Fruit fly (Drosophila melanogaster) whole organism, embryonic: Measurements from ENCODE around the gene wuho.
A peak's percentile ranks its signal among the peaks of the same experiment; 100 is the strongest.

Source experiments
- Atf-2 ChIP-seq: fragments of 200-800 bp; sonication (Bioruptor generic); optimal IDR thresholded peaks from 2 replicates; lab custom pipeline; 2016; ENCODE audit warnings: missing biosample characterization, missing genetic modification characterization
- Awh ChIP-seq: fragments of 200-800 bp; sonication (Bioruptor generic); IDR thresholded peaks from 2 replicates; pipeline ENCODE4, ENCODE4 v1.3.6; 2022; ENCODE audit warnings: missing biosample characterization, missing genetic modification characterization
- Bdp1 ChIP-seq: fragments of 200-800 bp; sonication (Bioruptor generic); optimal IDR thresholded peaks from 3 replicates; lab custom pipeline; 2016; ENCODE audit warnings: missing biosample characterization, missing genetic modification characterization
- CG10147 ChIP-seq: fragments of 200-800 bp; sonication (Bioruptor generic); optimal IDR thresholded peaks from 2 replicates; lab custom pipeline; 2019; ENCODE audit warnings: missing biosample characterization, mild to moderate bottlenecking, missing genetic modification characterization, moderate library complexity
- CG11398 ChIP-seq: fragments of 200-800 bp; sonication (Bioruptor generic); optimal IDR thresholded peaks from 2 replicates; lab custom pipeline; 2016; ENCODE audit warnings: missing biosample characterization, missing genetic modification characterization
- CG12104 ChIP-seq: fragments of 200-800 bp; sonication (Bioruptor generic); optimal IDR thresholded peaks from 3 replicates; lab custom pipeline; 2016; ENCODE audit warnings: missing biosample characterization, missing genetic modification characterization
- CG13624 ChIP-seq: fragments of 200-800 bp; sonication (Bioruptor generic); optimal IDR thresholded peaks from 2 replicates; lab custom pipeline; 2016; ENCODE audit warnings: missing biosample characterization, missing genetic modification characterization
- CG13894 ChIP-seq: fragments of 200-800 bp; sonication (Bioruptor generic); optimal IDR thresholded peaks from 3 replicates; lab custom pipeline; 2018; ENCODE audit warnings: missing biosample characterization, mild to moderate bottlenecking, missing genetic modification characterization, moderate library complexity
- CG18262 ChIP-seq: fragments of 200-800 bp; optimal IDR thresholded peaks from 3 replicates; lab custom pipeline; 2019; ENCODE audit warnings: missing biosample characterization, mild to moderate bottlenecking, missing genetic modification characterization, moderate library complexity
- CG18764 ChIP-seq: fragments of 200-800 bp; sonication (Bioruptor generic); optimal IDR thresholded peaks from 3 replicates; lab custom pipeline; 2016; ENCODE audit warnings: missing biosample characterization, missing genetic modification characterization
- CG2120 ChIP-seq: fragments of 200-800 bp; sonication (Bioruptor generic); optimal IDR thresholded peaks from 3 replicates; lab custom pipeline; 2016; ENCODE audit warnings: missing biosample characterization, missing genetic modification characterization
- CG6272 ChIP-seq: fragments of 200-800 bp; sonication (Bioruptor generic); IDR thresholded peaks from 2 replicates; pipeline ENCODE4 v1.3.6; 2022; ENCODE audit warnings: missing biosample characterization, missing genetic modification characterization
- CG6813 ChIP-seq: fragments of 200-800 bp; sonication (Bioruptor generic); optimal IDR thresholded peaks from 2 replicates; lab custom pipeline; 2017; ENCODE audit warnings: missing biosample characterization, missing genetic modification characterization, mild to moderate bottlenecking, moderate library complexity, missing genetic modification reagents
- CG6854 ChIP-seq: fragments of 200-800 bp; sonication (Bioruptor generic); optimal IDR thresholded peaks from 3 replicates; lab custom pipeline; 2017; ENCODE audit warnings: missing biosample characterization, mild to moderate bottlenecking, missing genetic modification characterization
- CG8478 ChIP-seq: fragments of >200 bp; optimal IDR thresholded peaks from 2 replicates; lab custom pipeline; 2018
- CG8765 ChIP-seq: fragments of 200-800 bp; sonication (Bioruptor generic); IDR thresholded peaks from 2 replicates; pipeline ENCODE4 v1.3.6; 2022; ENCODE audit warnings: missing biosample characterization, missing genetic modification characterization
- CG8944 ChIP-seq: fragments of 200-800 bp; sonication (Bioruptor generic); optimal IDR thresholded peaks from 3 replicates; lab custom pipeline; 2016; ENCODE audit warnings: missing biosample characterization, missing genetic modification characterization
- CG9437 ChIP-seq: fragments of 200-800 bp; sonication (Bioruptor generic); optimal IDR thresholded peaks from 2 replicates; lab custom pipeline; 2018; ENCODE audit warnings: missing biosample characterization, mild to moderate bottlenecking, missing genetic modification characterization
- Dad ChIP-seq: fragments of 200-800 bp; sonication (Bioruptor generic); optimal IDR thresholded peaks from 3 replicates; lab custom pipeline; 2016; ENCODE audit warnings: missing biosample characterization, missing genetic modification characterization
- Dref ChIP-seq: fragments of 200-800 bp; sonication (Bioruptor generic); IDR thresholded peaks from 2 replicates; pipeline ENCODE4 v1.3.6; 2022; ENCODE audit warnings: missing biosample characterization, missing genetic modification characterization
- Drgx ChIP-seq: fragments of 200-800 bp; sonication (Bioruptor generic); IDR thresholded peaks from 2 replicates; pipeline ENCODE4 v1.3.6; 2022; ENCODE audit warnings: missing biosample characterization, missing genetic modification characterization
- Elba2 ChIP-seq: fragments of 200-800 bp; sonication (Bioruptor generic); optimal IDR thresholded peaks from 3 replicates; lab custom pipeline; 2016; ENCODE audit warnings: missing biosample characterization, missing genetic modification characterization
- Fer3 ChIP-seq: fragments of 200-800 bp; sonication (Bioruptor generic); optimal IDR thresholded peaks from 2 replicates; lab custom pipeline; 2018; ENCODE audit warnings: missing biosample characterization, mild to moderate bottlenecking, missing genetic modification characterization, moderate library complexity
- Lpt ChIP-seq: fragments of >200 bp; optimal IDR thresholded peaks from 2 replicates; lab custom pipeline; 2018; ENCODE audit warnings: missing biosample characterization, missing genetic modification characterization
- Max ChIP-seq: fragments of 200-800 bp; sonication (Bioruptor generic); optimal IDR thresholded peaks from 2 replicates; lab custom pipeline; 2016; ENCODE audit warnings: missing biosample characterization, mild to moderate bottlenecking, missing genetic modification characterization
- Meics ChIP-seq: fragments of 200-800 bp; sonication (Bioruptor generic); optimal IDR thresholded peaks from 2 replicates; lab custom pipeline; 2017; ENCODE audit warnings: missing biosample characterization, mild to moderate bottlenecking, missing genetic modification characterization
- NC2α ChIP-seq: fragments of 200-800 bp; sonication (Bioruptor generic); optimal IDR thresholded peaks from 2 replicates; lab custom pipeline; 2016; ENCODE audit warnings: missing biosample characterization, missing genetic modification characterization
- NfI ChIP-seq: fragments of 200-800 bp; sonication (Bioruptor generic); optimal IDR thresholded peaks from 3 replicates; lab custom pipeline; 2018; ENCODE audit warnings: missing biosample characterization, mild to moderate bottlenecking, missing genetic modification characterization, moderate library complexity
- Ravus ChIP-seq: fragments of 200-800 bp; sonication (Bioruptor generic); IDR thresholded peaks from 2 replicates; pipeline ENCODE4 v1.3.6; 2022; ENCODE audit warnings: missing biosample characterization, missing genetic modification characterization
- Tbp ChIP-seq: fragments of >200 bp; optimal IDR thresholded peaks from 2 replicates; lab custom pipeline; 2018; ENCODE audit warnings: missing biosample characterization, missing genetic modification characterization
- Xrp1 ChIP-seq: fragments of 200-800 bp; sonication (Bioruptor generic); IDR thresholded peaks from 2 replicates; pipeline ENCODE4 v1.3.6; 2022; ENCODE audit warnings: missing biosample characterization, missing genetic modification characterization
- abd-A ChIP-seq: fragments of 200-800 bp; sonication (Bioruptor generic); optimal IDR thresholded peaks from 3 replicates; lab custom pipeline; 2019; ENCODE audit warnings: missing biosample characterization, mild to moderate bottlenecking, missing genetic modification characterization, moderate library complexity
- cad ChIP-seq: fragments of >200 bp; optimal IDR thresholded peaks from 2 replicates; lab custom pipeline; 2017; ENCODE audit warnings: missing biosample characterization, missing genetic modification characterization
- chinmo ChIP-seq: fragments of 200-800 bp; sonication (Bioruptor generic); IDR thresholded peaks from 4 replicates; pipeline ENCODE4 v1.3.6; 2022; ENCODE audit warnings: missing biosample characterization, missing genetic modification characterization; ENCODE audit not compliant: partially characterized antibody
- chn ChIP-seq: fragments of 200-800 bp; sonication (Bioruptor generic); optimal IDR thresholded peaks from 2 replicates; lab custom pipeline; 2016; ENCODE audit warnings: missing biosample characterization, missing genetic modification characterization
- fru ChIP-seq: fragments of >200 bp; optimal IDR thresholded peaks from 2 replicates; lab custom pipeline; 2017
- jumu ChIP-seq: fragments of 200-800 bp; sonication (Bioruptor generic); optimal IDR thresholded peaks from 3 replicates; lab custom pipeline; 2016; ENCODE audit warnings: missing biosample characterization, missing genetic modification characterization
- ken ChIP-seq: fragments of 200-800 bp; sonication (Bioruptor generic); IDR thresholded peaks from 3 replicates; pipeline ENCODE4 v1.3.6; 2022; ENCODE audit warnings: missing biosample characterization, missing genetic modification characterization
- lola ChIP-seq, 3 experiments: fragments of >200 bp in 2 of 3; fragments of 200-800 bp in 1 of 3; sonication (Bioruptor generic) in 1 of 3; optimal IDR thresholded peaks; 2 replicates each; lab custom pipeline; 2017 to 2019; ENCODE audit warnings: missing biosample characterization in 3 of 3, missing genetic modification characterization in 3 of 3, mild to moderate bottlenecking in 1 of 3, moderate library complexity in 1 of 3
- mirr ChIP-seq: fragments of 200-800 bp; sonication (Bioruptor generic); optimal IDR thresholded peaks from 3 replicates; lab custom pipeline; 2018; ENCODE audit warnings: missing biosample characterization, mild to moderate bottlenecking, missing genetic modification characterization
- odd ChIP-seq: fragments of 200-800 bp; sonication (Bioruptor generic); optimal IDR thresholded peaks from 2 replicates; lab custom pipeline; 2017; ENCODE audit warnings: missing biosample characterization, mild to moderate bottlenecking, missing genetic modification characterization
- pan ChIP-seq, 4 experiments: fragments of >200 bp in 3 of 4; fragments of 200-800 bp in 1 of 4; sonication (Bioruptor generic) in 1 of 4; optimal IDR thresholded peaks in 3 of 4; IDR thresholded peaks in 1 of 4; 2 replicates each; pipeline versions ENCODE4 v1.3.6 to Lab custom; 2017 to 2022; ENCODE audit warnings: missing biosample characterization in 2 of 4, missing genetic modification characterization in 2 of 4, mixed read lengths in 1 of 4
- pum ChIP-seq: fragments of 200-800 bp; sonication (Bioruptor generic); optimal IDR thresholded peaks from 2 replicates; lab custom pipeline; 2016; ENCODE audit warnings: missing biosample characterization, missing genetic modification characterization
- sc ChIP-seq, 3 experiments: fragments of >200 bp in 2 of 3; fragments of 200-800 bp in 1 of 3; sonication (Bioruptor generic) in 1 of 3; optimal IDR thresholded peaks; 2 replicates in 2 of 3; 3 replicates in 1 of 3; lab custom pipeline; 2017; ENCODE audit warnings: mild to moderate bottlenecking in 1 of 3, missing biosample characterization in 1 of 3, missing genetic modification characterization in 1 of 3, missing genetic modification reagents in 1 of 3
- sima ChIP-seq: fragments of 200-800 bp; sonication (Bioruptor generic); optimal IDR thresholded peaks from 2 replicates; lab custom pipeline; 2016; ENCODE audit warnings: missing biosample characterization, missing genetic modification characterization
- sisA ChIP-seq: fragments of 200-800 bp; sonication (Bioruptor generic); IDR thresholded peaks from 2 replicates; pipeline ENCODE4 v1.3.6; 2022; ENCODE audit warnings: missing biosample characterization, missing genetic modification characterization
- sna ChIP-seq: fragments of 200-800 bp; sonication (Bioruptor generic); IDR thresholded peaks from 2 replicates; pipeline ENCODE4 v1.3.6; 2022; ENCODE audit warnings: missing biosample characterization, missing genetic modification characterization; ENCODE audit not compliant: partially characterized antibody
- tap ChIP-seq: fragments of 200-800 bp; optimal IDR thresholded peaks from 3 replicates; lab custom pipeline; 2019; ENCODE audit warnings: missing biosample characterization, mild to moderate bottlenecking, missing genetic modification characterization, moderate library complexity
- tgo ChIP-seq: fragments of 200-800 bp; sonication (Bioruptor generic); IDR thresholded peaks from 3 replicates; pipeline ENCODE4 v1.3.6; 2022; ENCODE audit warnings: missing biosample characterization, missing genetic modification characterization
- unpg ChIP-seq: fragments of 200-800 bp; sonication (Bioruptor generic); optimal IDR thresholded peaks from 3 replicates; lab custom pipeline; 2018; ENCODE audit warnings: missing biosample characterization, mild to moderate bottlenecking, missing genetic modification characterization, moderate library complexity

The wuho gene

DNA sequence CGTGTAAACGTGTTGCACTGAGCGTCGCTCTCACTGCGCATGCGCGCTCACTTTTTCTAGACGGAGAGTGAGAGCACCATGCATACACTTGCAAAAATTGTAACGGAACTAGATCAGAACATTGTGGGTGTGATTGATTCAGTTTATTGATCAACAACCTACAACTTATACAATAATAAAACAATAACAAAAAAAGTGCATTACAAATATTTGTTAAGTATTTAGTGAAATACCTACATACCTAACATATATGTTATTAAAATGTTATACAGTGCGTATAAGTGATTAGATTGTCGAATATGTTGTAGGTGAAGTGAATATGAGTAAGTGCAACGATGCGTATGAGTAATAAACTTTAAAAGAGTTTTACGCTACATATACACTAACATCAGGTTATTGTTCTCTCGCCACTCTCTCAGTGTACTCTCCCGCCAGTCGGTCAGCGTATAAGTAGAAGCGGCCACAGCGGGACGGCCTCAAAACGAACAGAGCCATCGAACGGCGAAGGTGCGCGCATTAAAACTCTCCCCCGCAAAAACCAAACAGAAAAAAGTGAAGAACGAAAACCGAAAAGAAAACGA is 42.6 kb downstream of the wuho start, which contains the start of gene CG42240 (continued):
- TF ChIP-seq fru (lab: Kevin White, UChicago) (no peak), CG8478 (lab: Kevin White, UChicago) (no peak), odd (GFP tag; lab: Kevin White, UChicago) (peak; percentile 92), CG12104 (peak; percentile 91), jumu (peak; percentile 63), unpg (GFP tag; lab: Kevin White, UChicago) (peak; percentile 85), cad (GFP tag; lab: Kevin White, UChicago) (no peak), CG2120 (peak; percentile 88), Dad (peak; percentile 65), Ravus (GFP tag; lab: Robert Waterston, UW) (peak; percentile 23; the same call in 1 of the 2 replicates), chinmo (GFP tag; lab: Robert Waterston, UW) (0 out of 4 replicates have a peak, but pooled peaks have one; percentile 35), Tbp (peak; percentile 5), Fer3 (tag; lab: Kevin White, UChicago) (peak; percentile 79), ken (GFP tag; lab: Robert Waterston, UW) (0 out of 3 replicates have a peak, but pooled peaks have one; percentile 48), tap (tag; lab: Kevin White, UChicago) (peak; percentile 86), CG11398 (GFP tag; lab: Kevin White, UChicago) (peak; percentile 54), CG9437 (GFP tag; lab: Kevin White, UChicago) (peak; percentile 93), CG10147 (GFP tag; lab: Kevin White, UChicago) (peak; percentile 92), sna (GFP tag; lab: Robert Waterston, UW) (no peak), CG6272 (GFP tag; lab: Robert Waterston, UW) (peak; percentile 48; the same call in 1 of the 2 replicates), CG13624 (GFP tag; lab: Kevin White, UChicago) (peak; percentile 63), mirr (peak; percentile 60), CG13894 (tag; lab: Kevin White, UChicago) (peak; percentile 68), pan (optimal IDR thresholded peaks at IDR 0.05; lab: Kevin White, UChicago) (no peak), pan (GFP tag; optimal IDR thresholded peaks at IDR 0.05 in 1 of 2, IDR thresholded peaks at IDR 0.05 in 1 of 2) (peak in 1 of 2 experiments; percentile 73), Atf-2 (GFP tag; lab: Kevin White, UChicago) (peak; percentile 80), chn (GFP tag; lab: Kevin White, UChicago) (peak; percentile 88), Lpt (GFP tag; lab: Kevin White, UChicago) (no peak), CG8944 (GFP tag; lab: Kevin White, UChicago) (peak; percentile 39), Xrp1 (peak; percentile 83), sc (optimal IDR thresholded peaks at IDR 0.05; lab: Kevin White, UChicago) (no peak), sc (GFP tag; optimal IDR thresholded peaks at IDR 0.05; lab: Kevin White, UChicago) (peak; percentile 92), sisA (GFP tag; lab: Robert Waterston, UW) (peak; percentile 79), Elba2 (GFP tag; lab: Kevin White, UChicago) (no peak), tgo (GFP tag; lab: Robert Waterston, UW) (peak; percentile 81), NfI (peak; percentile 88), lola (GFP tag; optimal IDR thresholded peaks at IDR 0.05; lab: Kevin White, UChicago) (peak in 1 of 3 experiments; percentile 91), CG18764 (GFP tag; lab: Kevin White, UChicago) (peak; percentile 85), Meics (peak; percentile 91), NC2α (GFP tag; lab: Kevin White, UChicago) (peak; percentile 42), CG18262 (tag; lab: Kevin White, UChicago) (peak; percentile 97), Drgx (GFP tag; lab: Robert Waterston, UW) (peak; percentile 89), pum (GFP tag; lab: Kevin White, UChicago) (peak; percentile 86), CG6854 (GFP tag; lab: Kevin White, UChicago) (peak; percentile 91), abd-A (tag; lab: Kevin White, UChicago) (peak; percentile 57), CG8765 (GFP tag; lab: Robert Waterston, UW) (no peak), CG6813 (GFP tag; lab: Kevin White, UChicago) (peak; percentile 84), sima (GFP tag; lab: Kevin White, UChicago) (peak; percentile 16), Bdp1 (GFP tag; lab: Kevin White, UChicago) (peak; percentile 39), Max (peak; percentile 91), Dref (no peak), Awh (GFP tag; lab: Robert Waterston, UW) (peak; percentile 65; the same call in 1 of the 2 replicates)
